Worm (Caenorhabditis elegans) whole organism, L3 larva: ENCODE results near the gene T05G5.1.

Experiments used
- R02D3.7 ChIP-seq: fragments of 150-350 bp; optimal IDR thresholded peaks from 2 replicates; lab custom pipeline; 2014; ENCODE audit warnings: missing biosample characterization, missing genetic modification characterization
- ZK546.5 ChIP-seq: sonication (generic microtip); optimal IDR thresholded peaks from 2 replicates; lab custom pipeline; 2017; ENCODE audit warnings: missing biosample characterization, missing genetic modification characterization
- jun-1 ChIP-seq: fragments of 150-350 bp; optimal IDR thresholded peaks from 2 replicates; lab custom pipeline; 2014; ENCODE audit warnings: missing biosample characterization, missing genetic modification reagents, missing genetic modification characterization
- nhr-12 ChIP-seq: fragments of 150-350 bp; optimal IDR thresholded peaks from 2 replicates; lab custom pipeline; 2014; ENCODE audit warnings: missing biosample characterization, missing genetic modification characterization
- tbx-2 ChIP-seq: sonication (generic microtip); optimal IDR thresholded peaks from 2 replicates; lab custom pipeline; 2016; ENCODE audit warnings: mild to moderate bottlenecking, missing genetic modification characterization, missing compliant biosample characterization

DNA sequence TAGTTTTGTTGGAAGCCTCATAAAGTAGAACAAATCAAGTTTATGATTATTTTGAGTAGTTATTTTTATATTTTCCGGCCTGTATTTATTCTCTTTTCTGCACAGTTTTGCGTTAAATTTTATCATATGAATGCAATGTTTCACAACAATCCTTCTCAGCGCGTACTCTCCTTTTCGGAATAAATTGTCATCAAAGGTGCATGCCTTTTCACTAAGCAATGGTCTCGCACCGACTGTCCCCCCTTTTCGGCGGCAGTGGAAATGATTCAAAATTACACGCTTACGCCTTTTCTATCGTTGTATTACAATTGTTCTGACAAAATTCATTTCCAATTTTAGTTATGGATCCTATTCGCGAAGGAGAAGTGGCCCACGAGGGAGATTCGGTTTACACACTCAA lies 4.0 kb upstream of the T05G5.1 start, which contains the start of the genes iff-1 and cdk-1:
- TF ChIP-seq nhr-12 (no peak), R02D3.7 (tag; lab: Kevin White, UChicago) (no peak), jun-1 (tag; lab: Kevin White, UChicago) (no peak), ZK546.5 (tag; lab: Kevin White, UChicago) (no peak), tbx-2 (tag; lab: Kevin White, UChicago) (no peak)
